Worm (Caenorhabditis elegans) whole organism, late embryonic: ENCODE results near the gene mlt-4.
A peak's percentile ranks its signal among the peaks of the same experiment; 100 is the strongest.

Experiments
- C08G9.2 ChIP-seq: sonication (generic microtip); optimal IDR thresholded peaks from 2 replicates; lab custom pipeline; 2016; ENCODE audit warnings: mild to moderate bottlenecking, missing genetic modification characterization, moderate library complexity, missing compliant biosample characterization
- C38D4.7 ChIP-seq: fragments of 200-800 bp; sonication (Bioruptor generic); optimal IDR thresholded peaks from 2 replicates; lab custom pipeline; 2018; ENCODE audit warnings: mild to moderate bottlenecking, missing genetic modification characterization, moderate library complexity, missing compliant biosample characterization
- F13H6.1 ChIP-seq: sonication (generic microtip); optimal IDR thresholded peaks from 2 replicates; lab custom pipeline; 2016; ENCODE audit warnings: missing genetic modification characterization, missing compliant biosample characterization
- K02D7.2 ChIP-seq: sonication (generic microtip); optimal IDR thresholded peaks from 2 replicates; lab custom pipeline; 2017; ENCODE audit warnings: mild to moderate bottlenecking, missing genetic modification characterization, missing compliant biosample characterization
- K09A11.1 ChIP-seq: sonication (generic microtip); optimal IDR thresholded peaks from 2 replicates; lab custom pipeline; 2017; ENCODE audit warnings: antibody characterized with exemption, mild to moderate bottlenecking, missing genetic modification characterization, missing compliant biosample characterization; ENCODE audit not compliant: insufficient read depth
- Y22D7AL.16 ChIP-seq: sonication (generic microtip); optimal IDR thresholded peaks from 2 replicates; lab custom pipeline; 2016; ENCODE audit warnings: missing genetic modification characterization, missing compliant biosample characterization
- ahr-1 ChIP-seq: sonication (generic microtip); optimal IDR thresholded peaks from 2 replicates; lab custom pipeline; 2016; ENCODE audit warnings: missing genetic modification characterization, missing compliant biosample characterization
- ceh-18 ChIP-seq: sonication (generic microtip); optimal IDR thresholded peaks from 2 replicates; lab custom pipeline; 2016; ENCODE audit warnings: missing genetic modification characterization, missing compliant biosample characterization
- ceh-2 ChIP-seq: sonication (generic microtip); optimal IDR thresholded peaks from 2 replicates; lab custom pipeline; 2016; ENCODE audit warnings: missing genotype, missing genetic modification characterization, missing compliant biosample characterization
- ceh-22 ChIP-seq: sonication (generic microtip); optimal IDR thresholded peaks from 2 replicates; lab custom pipeline; 2017; ENCODE audit warnings: missing biosample characterization, missing genetic modification characterization
- ceh-34 ChIP-seq: sonication (generic microtip); optimal IDR thresholded peaks from 2 replicates; lab custom pipeline; 2016; ENCODE audit warnings: mild to moderate bottlenecking, missing genetic modification characterization, missing compliant biosample characterization
- ceh-45 ChIP-seq: fragments of 200-800 bp; sonication (Bioruptor generic); IDR thresholded peaks from 2 replicates; pipeline ENCODE4 v1.3.6; 2022; ENCODE audit warnings: missing genetic modification reagents, missing genetic modification characterization, missing compliant biosample characterization
- ceh-48 ChIP-seq: sonication (generic microtip); optimal IDR thresholded peaks from 2 replicates; lab custom pipeline; 2016; ENCODE audit warnings: missing genetic modification characterization, inconsistent platforms, missing compliant biosample characterization
- ceh-6 ChIP-seq: fragments of 200-800 bp; sonication (Bioruptor generic); optimal IDR thresholded peaks from 2 replicates; lab custom pipeline; 2018; ENCODE audit warnings: mild to moderate bottlenecking, missing genetic modification characterization, missing compliant biosample characterization
- ceh-9 ChIP-seq: sonication (generic microtip); optimal IDR thresholded peaks from 2 replicates; lab custom pipeline; 2016; ENCODE audit warnings: mild to moderate bottlenecking, missing genetic modification characterization, inconsistent platforms, missing compliant biosample characterization
- elt-2 ChIP-seq: sonication (generic microtip); optimal IDR thresholded peaks from 2 replicates; lab custom pipeline; 2016; ENCODE audit warnings: missing genetic modification reagents, missing genetic modification characterization, missing compliant biosample characterization
- elt-4 ChIP-seq: sonication (generic microtip); optimal IDR thresholded peaks from 2 replicates; lab custom pipeline; 2016; ENCODE audit warnings: missing genetic modification characterization, missing compliant biosample characterization
- ets-4 ChIP-seq: sonication (generic microtip); optimal IDR thresholded peaks from 2 replicates; lab custom pipeline; 2016; ENCODE audit warnings: missing genetic modification characterization, missing compliant biosample characterization
- fkh-10 ChIP-seq: fragments of 150-350 bp; optimal IDR thresholded peaks from 2 replicates; lab custom pipeline; 2014; ENCODE audit warnings: missing biosample characterization, missing genetic modification reagents, missing genetic modification characterization
- gmeb-2 ChIP-seq: sonication (generic microtip); optimal IDR thresholded peaks from 2 replicates; lab custom pipeline; 2016; ENCODE audit warnings: missing genetic modification characterization, inconsistent platforms, missing compliant biosample characterization
- hlh-13 ChIP-seq: fragments of 200-800 bp; sonication (Bioruptor generic); optimal IDR thresholded peaks from 2 replicates; lab custom pipeline; 2018; ENCODE audit warnings: mild to moderate bottlenecking, missing genetic modification characterization, missing compliant biosample characterization
- hlh-15 ChIP-seq: sonication (generic microtip); optimal IDR thresholded peaks from 2 replicates; lab custom pipeline; 2016; ENCODE audit warnings: missing genetic modification characterization, missing compliant biosample characterization
- hlh-30 ChIP-seq: sonication (generic microtip); optimal IDR thresholded peaks from 2 replicates; lab custom pipeline; 2017; ENCODE audit warnings: antibody characterized with exemption, missing genetic modification characterization, missing compliant biosample characterization; ENCODE audit not compliant: insufficient read depth
- lim-6 ChIP-seq: sonication (generic microtip); optimal IDR thresholded peaks from 2 replicates; lab custom pipeline; 2016; ENCODE audit warnings: missing genetic modification characterization, missing compliant biosample characterization
- lin-11 ChIP-seq: fragments of 200-800 bp; sonication (Bioruptor generic); optimal IDR thresholded peaks from 2 replicates; lab custom pipeline; 2018; ENCODE audit warnings: mild to moderate bottlenecking, missing genetic modification characterization, missing compliant biosample characterization
- nfya-1 ChIP-seq: sonication (generic microtip); optimal IDR thresholded peaks from 2 replicates; lab custom pipeline; 2017; ENCODE audit warnings: missing genetic modification characterization, mild to moderate bottlenecking, missing compliant biosample characterization, antibody characterized with exemption, moderate library complexity
- nhr-232 ChIP-seq: sonication (generic microtip); optimal IDR thresholded peaks from 2 replicates; lab custom pipeline; 2016; ENCODE audit warnings: missing genetic modification characterization, missing compliant biosample characterization
- npax-4 ChIP-seq: sonication (generic microtip); optimal IDR thresholded peaks from 2 replicates; lab custom pipeline; 2016; ENCODE audit warnings: missing genetic modification characterization, missing compliant biosample characterization
- pax-1 ChIP-seq: fragments of 150-350 bp; optimal IDR thresholded peaks from 2 replicates; lab custom pipeline; 2014; ENCODE audit warnings: missing biosample characterization, missing genetic modification characterization
- pha-2 ChIP-seq: sonication (generic microtip); optimal IDR thresholded peaks from 2 replicates; lab custom pipeline; 2017; ENCODE audit warnings: mild to moderate bottlenecking, missing genetic modification characterization, missing compliant biosample characterization
- pha-4 ChIP-seq: fragments of 150-350 bp; optimal IDR thresholded peaks from 2 replicates; lab custom pipeline; 2018; ENCODE audit warnings: missing biosample characterization, missing genetic modification reagents, missing genetic modification characterization
- pqm-1 ChIP-seq: sonication (generic microtip); optimal IDR thresholded peaks from 2 replicates; lab custom pipeline; 2016; ENCODE audit warnings: missing genetic modification characterization, missing compliant biosample characterization
- ref-2 ChIP-seq: sonication (generic microtip); optimal IDR thresholded peaks from 2 replicates; lab custom pipeline; 2016; ENCODE audit warnings: missing genetic modification characterization, missing compliant biosample characterization
- rnt-1 ChIP-seq: sonication (generic microtip); optimal IDR thresholded peaks from 2 replicates; lab custom pipeline; 2016; ENCODE audit warnings: missing genetic modification characterization, missing compliant biosample characterization
- sox-2 ChIP-seq: fragments of 200-800 bp; sonication (Bioruptor generic); IDR thresholded peaks from 2 replicates; pipeline ENCODE4 v1.3.6; 2022; ENCODE audit warnings: missing genetic modification reagents, missing genetic modification characterization, missing compliant biosample characterization
- tbx-2 ChIP-seq: sonication (generic microtip); optimal IDR thresholded peaks from 2 replicates; lab custom pipeline; 2016; ENCODE audit warnings: missing genetic modification characterization, missing compliant biosample characterization
- tbx-7 ChIP-seq: sonication (generic microtip); optimal IDR thresholded peaks from 2 replicates; lab custom pipeline; 2016; ENCODE audit warnings: missing genotype, missing genetic modification characterization, missing compliant biosample characterization
- ttx-3 ChIP-seq: sonication (generic microtip); optimal IDR thresholded peaks from 2 replicates; lab custom pipeline; 2016; ENCODE audit warnings: missing genetic modification reagents, missing genetic modification characterization, missing compliant biosample characterization
- unc-42 ChIP-seq: sonication (generic microtip); optimal IDR thresholded peaks from 2 replicates; lab custom pipeline; 2016; ENCODE audit warnings: missing genotype, missing genetic modification characterization, missing compliant biosample characterization
- unc-55 ChIP-seq: sonication (generic microtip); optimal IDR thresholded peaks from 2 replicates; lab custom pipeline; 2017; ENCODE audit warnings: missing biosample characterization, missing genetic modification reagents, missing genetic modification characterization
- unc-86 ChIP-seq: sonication (generic microtip); optimal IDR thresholded peaks from 2 replicates; lab custom pipeline; 2016; ENCODE audit warnings: missing genetic modification characterization, missing compliant biosample characterization

The mlt-4 gene

DNA sequence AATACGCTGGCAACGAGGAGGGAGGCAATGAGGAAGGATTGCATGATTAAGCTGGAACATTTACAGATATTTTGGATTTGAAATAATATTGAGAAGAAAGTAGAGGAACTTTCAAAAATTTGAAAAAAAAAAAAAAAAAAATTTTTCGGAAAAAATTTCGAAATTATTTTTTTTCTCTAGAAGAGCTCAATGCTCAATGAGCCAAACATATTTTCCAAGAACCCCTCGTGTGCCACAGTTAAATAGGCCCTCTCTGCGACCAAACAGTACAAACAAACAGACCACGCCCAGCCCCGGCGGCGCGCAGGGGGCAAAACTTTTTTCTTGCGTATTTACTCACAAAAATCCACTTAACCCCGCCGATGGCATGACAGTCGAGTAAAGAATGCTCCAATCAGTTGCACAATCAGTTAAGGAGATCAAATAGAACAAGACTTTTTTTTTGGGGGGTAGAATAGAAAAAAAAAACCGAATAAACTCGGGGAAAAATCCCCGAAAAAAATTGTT is 9.4 kb downstream of the mlt-4 start, which contains the start of gene pqn-94:
Gene pqn-94 (minus strand): TSS at position 51 of the 507 bp plus-strand sequence.
- TF ChIP-seq tbx-7 (tag; lab: Kevin White, UChicago) (no peak), pha-2 (tag; lab: Kevin White, UChicago) (peak; percentile 33), unc-42 (no peak), C08G9.2 (no peak), Y22D7AL.16 (tag; lab: Kevin White, UChicago) (no peak), nhr-232 (no peak)

DNA sequence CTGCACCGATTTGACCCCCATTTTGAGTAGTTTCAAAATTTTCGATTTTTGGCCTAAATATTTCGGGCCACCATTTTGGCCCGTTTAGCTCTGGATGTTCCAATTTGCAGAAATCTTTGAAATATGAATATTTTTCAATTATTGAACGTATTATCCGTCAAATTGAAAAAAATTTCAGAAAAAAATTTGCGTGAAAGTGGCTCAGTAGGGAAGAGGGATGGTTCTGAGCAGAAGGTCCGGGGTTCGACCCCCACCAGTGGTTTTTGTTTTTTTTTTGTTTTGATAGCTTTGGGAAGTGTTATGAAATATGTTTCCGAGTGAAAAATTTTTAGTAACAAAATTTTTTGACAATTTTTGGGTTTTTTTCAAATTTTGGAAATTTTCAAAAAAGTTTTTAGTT is 9.9 kb downstream of the mlt-4 start:
- TF ChIP-seq ahr-1 (tag; lab: Kevin White, UChicago) (no peak), npax-4 (no peak), unc-55 (GFP tag; lab: Kevin White, UChicago) (no peak), hlh-30 (no peak), ref-2 (tag; lab: Kevin White, UChicago) (no peak), elt-2 (tag; lab: Kevin White, UChicago) (no peak), lim-6 (tag; lab: Kevin White, UChicago) (no peak), hlh-15 (tag; lab: Kevin White, UChicago) (no peak), rnt-1 (no peak)

DNA sequence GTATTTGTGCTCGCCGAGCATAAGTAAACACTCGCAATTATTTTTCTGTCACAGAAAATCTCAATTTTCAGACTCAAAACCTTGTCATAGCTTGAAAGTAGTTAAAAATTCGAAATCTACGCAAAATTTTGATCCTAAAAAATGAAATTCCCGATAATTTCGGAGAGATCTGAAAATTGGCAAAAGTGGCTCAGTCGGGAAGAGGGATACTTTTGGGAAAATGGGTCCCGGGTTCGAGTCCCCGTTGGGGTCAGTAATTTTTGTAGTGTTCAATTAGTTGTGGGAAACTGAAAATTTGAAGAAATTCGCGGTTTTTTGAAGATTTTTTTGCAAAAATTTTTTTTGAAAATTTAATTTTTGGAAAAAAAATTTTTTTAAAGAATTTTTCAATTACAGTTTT is 12.3 kb downstream of the mlt-4 start:
- TF ChIP-seq ref-2 (tag; lab: Kevin White, UChicago) (no peak), ceh-22 (tag; lab: Kevin White, UChicago) (no peak), pha-4 (no peak), tbx-2 (tag; lab: Kevin White, UChicago) (no peak), pqm-1 (no peak), fkh-10 (no peak), hlh-13 (GFP tag; lab: Kevin White, UChicago) (no peak), lin-11 (tag; lab: Kevin White, UChicago) (no peak), ceh-48 (tag; lab: Kevin White, UChicago) (no peak), ceh-6 (no peak), ttx-3 (no peak), ceh-34 (tag; lab: Kevin White, UChicago) (no peak), unc-42 (no peak), unc-86 (tag; lab: Kevin White, UChicago) (no peak), ceh-45 (GFP tag; lab: Robert Waterston, UW) (no peak), K09A11.1 (tag; lab: Kevin White, UChicago) (no peak), ceh-2 (tag; lab: Kevin White, UChicago) (no peak), ceh-9 (no peak)

DNA sequence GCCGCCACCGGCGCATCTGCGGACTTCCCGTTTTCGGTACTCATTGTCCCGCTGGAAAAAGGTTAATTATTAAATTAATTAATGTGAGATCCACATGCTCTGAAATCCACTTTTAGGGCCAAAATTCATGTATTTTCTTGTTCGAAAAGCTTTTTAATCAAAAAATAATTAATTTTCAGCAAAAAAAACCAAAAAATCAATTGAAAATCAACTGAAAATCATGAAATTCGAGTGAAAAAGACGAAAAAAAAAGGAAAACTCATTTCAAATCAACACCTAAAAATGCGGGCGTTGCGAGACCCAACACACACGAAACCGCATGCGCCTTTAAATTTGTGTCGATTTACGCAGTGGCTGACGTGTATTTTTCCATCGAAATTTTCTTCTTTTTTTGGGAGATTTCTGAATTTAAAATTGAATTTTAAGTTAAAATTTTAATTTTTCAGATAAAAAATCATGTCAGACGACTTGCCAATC is 19.5 kb downstream of the mlt-4 start, which contains the start of the genes prmt-1 and cdkr-3:
Gene prmt-1 (minus strand): TSS at position 51 of the 477 bp plus-strand sequence.
Gene cdkr-3 (plus strand): TSS at position 447 of the 477 bp plus-strand sequence.
- TF ChIP-seq rnt-1 (peak; percentile 65), hlh-30 (no peak), pax-1 (tag; lab: Kevin White, UChicago) (peak; percentile 2), unc-42 (peak; percentile 24), gmeb-2 (tag; lab: Kevin White, UChicago) (no peak), nfya-1 (tag; lab: Kevin White, UChicago) (peak; percentile 26)

DNA sequence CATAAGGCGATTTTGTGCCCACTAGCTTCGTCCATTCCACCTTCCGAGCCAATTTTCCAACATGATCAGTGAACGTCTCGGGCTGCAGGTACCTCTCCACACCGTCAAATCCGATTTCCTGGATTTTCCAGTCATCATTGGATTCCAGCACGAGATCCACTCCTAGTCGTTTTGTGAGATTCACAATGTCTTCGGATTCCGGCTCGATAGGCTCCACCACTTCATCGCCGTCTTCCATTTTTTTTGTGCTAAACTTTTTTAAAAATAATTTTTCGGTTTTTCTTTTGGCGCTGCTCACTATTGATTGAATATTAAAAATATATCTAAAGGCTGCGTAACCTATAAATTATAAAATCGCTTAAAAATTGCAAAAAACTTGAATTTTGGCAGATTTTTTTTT is 22.2 kb downstream of the mlt-4 start, which contains the start of gene mdt-17:
Gene mdt-17 (minus strand): TSS at position 256 of the 400 bp plus-strand sequence.
- no peak for TF ChIP-seq ceh-45 (GFP tag; lab: Robert Waterston, UW)
- no peak for TF ChIP-seq K02D7.2 (tag; lab: Kevin White, UChicago)
- TF ChIP-seq ref-2 (tag; lab: Kevin White, UChicago) = no peak
- no peak for TF ChIP-seq elt-4 (tag; lab: Kevin White, UChicago)
- TF ChIP-seq lim-6 (tag; lab: Kevin White, UChicago) = no peak
- TF ChIP-seq npax-4 = no peak
- no peak for TF ChIP-seq rnt-1
- no peak for TF ChIP-seq ceh-18
- TF ChIP-seq F13H6.1 (tag; lab: Kevin White, UChicago) = no peak
- TF ChIP-seq C38D4.7 = no peak
- no peak for TF ChIP-seq ets-4 (tag; lab: Kevin White, UChicago)
- TF ChIP-seq sox-2 (GFP tag; lab: Robert Waterston, UW) = no peak
- no peak for TF ChIP-seq elt-2 (tag; lab: Kevin White, UChicago)
- TF ChIP-seq Y22D7AL.16 (tag; lab: Kevin White, UChicago) = no peak
- TF ChIP-seq, all 69 proteins: peak for 0
